Worm (Caenorhabditis elegans) whole organism, young adult: ENCODE data around the gene spp-4.

Experiments used
- Y53G8AR.9 ChIP-seq: fragments of 200-800 bp; sonication (Bioruptor generic); conservative IDR thresholded peaks from 2 replicates; pipeline ENCODE4 v1.3.6; 2022; ENCODE audit warnings: missing genetic modification reagents, missing genetic modification characterization, missing compliant biosample characterization
- cebp-2 ChIP-seq: fragments of 200-800 bp; sonication (Bioruptor generic); IDR thresholded peaks from 2 replicates; pipeline ENCODE4 v1.3.6; 2022; ENCODE audit warnings: missing genetic modification characterization, missing compliant biosample characterization
- ceh-27 ChIP-seq: fragments of 200-800 bp; sonication (Bioruptor generic); optimal IDR thresholded peaks from 2 replicates; lab custom pipeline; 2018; ENCODE audit warnings: mild to moderate bottlenecking, missing genetic modification characterization, moderate library complexity, missing compliant biosample characterization
- ceh-40 ChIP-seq: fragments of 200-800 bp; sonication (Bioruptor generic); IDR thresholded peaks from 2 replicates; pipeline ENCODE4 v1.3.6; 2022; ENCODE audit warnings: missing genetic modification characterization, missing compliant biosample characterization
- egrh-3 ChIP-seq: fragments of 200-800 bp; sonication (Bioruptor generic); IDR thresholded peaks from 2 replicates; pipeline ENCODE4 v1.3.6; 2022; ENCODE audit warnings: missing genetic modification reagents, missing genetic modification characterization, missing compliant biosample characterization
- mel-28 ChIP-seq: sonication (generic microtip); optimal IDR thresholded peaks from 2 replicates; lab custom pipeline; 2016; ENCODE audit warnings: borderline replicate concordance, mild to moderate bottlenecking, missing genetic modification characterization, missing compliant biosample characterization
- rec-8 ChIP-seq, 2 experiments: sonication (generic microtip); optimal IDR thresholded peaks; 2 replicates each; lab custom pipeline; 2016; ENCODE audit warnings: mild to moderate bottlenecking in 2 of 2, missing genetic modification characterization in 2 of 2, missing genetic modification reagents in 2 of 2, missing genotype in 2 of 2, missing biosample characterization in 1 of 2, missing compliant biosample characterization in 1 of 2, moderate library complexity in 1 of 2
- zfh-2 ChIP-seq: fragments of 200-800 bp; sonication (Bioruptor generic); conservative IDR thresholded peaks from 2 replicates; pipeline ENCODE4 v1.3.6; 2022; ENCODE audit warnings: missing genetic modification reagents, missing genetic modification characterization, missing compliant biosample characterization
- zim-3 ChIP-seq: sonication (generic microtip); optimal IDR thresholded peaks from 2 replicates; lab custom pipeline; 2017; ENCODE audit warnings: mild to moderate bottlenecking, missing genetic modification characterization, moderate library complexity, missing compliant biosample characterization

spp-4 gene

DNA sequence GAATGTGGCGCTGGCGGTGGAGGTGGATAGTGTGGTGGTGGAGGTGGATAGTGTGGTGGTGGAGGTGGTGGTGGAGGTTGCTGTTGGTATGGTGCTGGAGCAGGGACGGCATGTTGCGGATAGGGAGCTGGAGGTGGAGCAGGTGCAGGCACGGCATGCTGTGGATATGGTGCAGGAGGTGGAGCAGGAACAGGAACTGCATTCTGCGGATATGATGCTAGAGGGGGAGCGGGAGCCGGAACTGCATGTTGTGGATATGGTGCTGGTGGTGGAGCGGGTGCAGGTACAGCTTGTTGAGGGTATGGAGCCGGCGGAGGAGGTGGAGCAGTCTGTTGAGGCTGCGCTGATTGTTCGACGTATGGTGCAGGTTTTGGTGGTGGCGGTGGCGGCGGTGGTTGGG is 49.6 kb downstream of the spp-4 start:
- peak; percentile 89 for TF ChIP-seq zfh-2 (GFP tag; lab: Robert Waterston, UW)
- TF ChIP-seq zim-3, result no peak
- no peak for TF ChIP-seq mel-28 (tag; lab: Kevin White, UChicago)
- no peak for TF ChIP-seq ceh-27 (GFP tag; lab: Kevin White, UChicago)
- 0 out of 2 replicates have a peak, but pooled peaks have one; percentile 24 for TF ChIP-seq cebp-2 (GFP tag; lab: Robert Waterston, UW)
- TF ChIP-seq ceh-40 (GFP tag; lab: Robert Waterston, UW), result no peak
- TF ChIP-seq Y53G8AR.9, result no peak
- peak; percentile 79 for TF ChIP-seq egrh-3 (GFP tag; lab: Robert Waterston, UW)
- TF ChIP-seq rec-8 (tag; optimal IDR thresholded peaks at IDR 0.05; lab: Kevin White, UChicago), result no peak
- TF ChIP-seq, all 124 proteins: peak for 3
